Fruit fly (Drosophila melanogaster): ENCODE results near the gene CG7702.

CG7702 gene

DNA sequence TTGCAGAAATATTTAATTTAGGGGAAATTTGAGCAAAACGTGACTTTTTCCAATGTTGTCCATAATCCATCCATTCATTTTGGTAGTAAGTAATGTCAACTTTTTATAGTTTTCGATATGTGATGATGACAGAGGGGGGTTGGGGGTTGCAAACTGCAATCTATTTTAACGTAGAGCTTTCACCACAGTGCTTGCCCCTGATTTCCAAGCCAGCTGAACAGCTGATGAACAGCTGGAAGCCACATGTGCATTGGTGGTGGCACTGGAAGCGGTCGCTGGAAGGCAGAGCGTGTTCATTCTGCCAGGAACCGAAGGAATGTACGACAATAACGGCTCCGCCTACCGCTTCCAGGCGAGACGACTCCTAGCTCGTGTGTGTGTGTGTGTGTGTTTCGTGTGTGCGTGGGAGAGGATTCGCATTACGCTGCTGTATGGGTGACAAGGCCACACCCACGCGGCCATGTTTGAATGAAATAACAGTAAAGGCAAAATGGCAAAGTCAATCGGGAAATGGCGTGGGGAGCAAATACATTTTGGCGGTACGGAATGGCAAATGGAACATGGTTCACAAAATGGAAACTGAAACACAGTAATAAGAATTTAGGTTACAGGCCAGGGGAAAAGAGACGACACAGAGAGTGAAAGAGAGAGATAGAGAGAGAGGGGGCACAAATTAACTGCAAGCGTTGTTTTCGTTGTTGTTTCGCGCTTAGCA, 29.8 kb downstream of the CG7702 start:
- TF ChIP-seq usp (GFP tag; optimal IDR thresholded peaks at IDR 0.05) (no peak), EcR (GFP tag; optimal IDR thresholded peaks at IDR 0.05) (no peak), pan (optimal IDR thresholded peaks at IDR 0.05) (no peak), psq (optimal IDR thresholded peaks at IDR 0.05) (no peak), CG8478 (optimal IDR thresholded peaks at IDR 0.05) (no peak), Dll (optimal IDR thresholded peaks at IDR 0.05) (no peak)

DNA sequence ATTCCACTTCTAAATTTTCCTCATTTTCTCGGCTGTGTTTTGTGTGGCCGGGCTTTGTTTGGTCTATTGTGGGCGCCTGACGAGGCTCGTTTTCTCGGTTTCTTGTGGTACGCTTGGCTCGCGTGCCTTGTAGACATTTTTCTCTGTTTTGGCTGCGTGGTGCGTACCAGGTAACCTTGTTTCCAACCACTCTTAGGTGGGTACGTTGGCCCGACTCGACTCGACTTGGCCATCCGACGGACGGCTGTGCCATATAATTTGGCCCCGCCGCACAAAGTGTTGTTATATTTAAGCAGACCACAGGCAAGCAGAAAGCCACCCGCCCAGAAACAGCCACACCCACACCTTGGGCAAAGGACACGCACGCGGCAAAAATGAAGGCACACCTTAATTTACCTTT, 34.3 kb downstream of the CG7702 start:
- TF ChIP-seq psq (optimal IDR thresholded peaks at IDR 0.05) (no peak), CG8478 (optimal IDR thresholded peaks at IDR 0.05) (no peak), usp (GFP tag; optimal IDR thresholded peaks at IDR 0.05) (no peak), EcR (GFP tag; optimal IDR thresholded peaks at IDR 0.05) (no peak), pan (optimal IDR thresholded peaks at IDR 0.05) (no peak), Dll (optimal IDR thresholded peaks at IDR 0.05) (no peak)

DNA sequence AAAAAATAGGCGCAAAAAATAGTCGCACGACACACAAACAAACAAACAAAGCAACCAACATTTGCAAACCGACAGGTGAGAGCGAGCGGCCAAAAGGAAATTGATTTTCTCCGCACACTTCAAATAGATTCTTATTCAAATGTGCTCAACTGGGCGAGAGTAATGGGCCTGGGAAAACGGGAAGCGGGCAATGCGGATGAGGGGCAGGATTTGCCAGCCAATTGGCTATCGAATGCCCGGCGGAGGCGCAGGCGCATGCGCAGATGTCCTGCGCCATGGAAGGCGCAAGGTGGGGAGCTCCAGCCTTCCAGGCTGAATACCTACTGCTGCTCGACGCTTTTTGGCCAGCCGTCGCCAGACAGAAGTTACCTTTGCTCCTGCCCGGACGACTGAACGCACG, 36.0 kb downstream of the CG7702 start, which contains the start of the genes ChAT and VAChT:
TSS of gene ChAT (plus strand) at position 352 of the 400 bp plus-strand sequence.
TSS of gene VAChT (plus strand) at position 352 of the 400 bp plus-strand sequence.
- TF ChIP-seq usp (GFP tag; optimal IDR thresholded peaks at IDR 0.05) (no peak), CG8478 (optimal IDR thresholded peaks at IDR 0.05) (no peak), Dll (optimal IDR thresholded peaks at IDR 0.05) (no peak), pan (optimal IDR thresholded peaks at IDR 0.05) (no peak), psq (optimal IDR thresholded peaks at IDR 0.05) (no peak), EcR (GFP tag; optimal IDR thresholded peaks at IDR 0.05) (no peak)

dm6 chr3R:18706289-18706688, 37.1 kb downstream of the CG7702 start:
- no peak for TF ChIP-seq psq (optimal IDR thresholded peaks at IDR 0.05)
- no peak for TF ChIP-seq Dll (optimal IDR thresholded peaks at IDR 0.05)
- TF ChIP-seq pan (optimal IDR thresholded peaks at IDR 0.05) = no peak
- no peak for TF ChIP-seq CG8478 (optimal IDR thresholded peaks at IDR 0.05)
- TF ChIP-seq usp (GFP tag; optimal IDR thresholded peaks at IDR 0.05) = no peak
- no peak for TF ChIP-seq EcR (GFP tag; optimal IDR thresholded peaks at IDR 0.05)

- TF ChIP-seq pan (optimal IDR thresholded peaks at IDR 0.05) = no peak
- no peak for TF ChIP-seq EcR (GFP tag; optimal IDR thresholded peaks at IDR 0.05)
- TF ChIP-seq Dll (optimal IDR thresholded peaks at IDR 0.05) = no peak
- TF ChIP-seq psq (optimal IDR thresholded peaks at IDR 0.05) = no peak
- no peak for TF ChIP-seq usp (GFP tag; optimal IDR thresholded peaks at IDR 0.05)
- TF ChIP-seq CG8478 (optimal IDR thresholded peaks at IDR 0.05) = no peak
These were observed 38.3 kb downstream of the CG7702 start for dm6 chr3R:18707492-18707891.

DNA sequence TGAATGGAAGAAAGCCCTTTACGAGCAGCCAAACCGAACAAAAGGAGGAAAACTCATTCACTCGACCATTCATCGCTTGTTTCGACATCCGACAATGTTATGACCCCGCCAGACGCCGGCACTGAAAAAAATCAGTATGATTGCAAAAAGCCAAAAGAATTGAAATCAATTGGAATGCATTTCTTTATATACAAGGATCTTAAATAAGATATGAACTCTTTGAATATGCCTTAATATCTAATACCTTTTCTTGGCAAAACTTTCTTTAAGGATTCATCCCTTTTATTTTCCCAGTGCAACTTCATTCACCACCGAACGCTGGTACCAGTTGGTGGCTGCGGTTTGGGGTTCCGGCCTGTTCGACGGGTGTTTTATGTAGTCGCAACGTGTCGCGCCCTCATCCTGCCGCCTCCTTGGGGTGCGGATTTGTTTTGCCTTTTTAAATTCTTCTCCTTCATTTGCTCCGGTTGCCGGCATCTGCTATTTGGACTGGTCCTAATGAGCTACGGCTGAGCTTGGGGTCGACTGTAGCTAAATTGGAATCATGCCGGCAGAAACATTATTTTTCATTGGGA, 50.7 kb downstream of the CG7702 start:
- TF ChIP-seq CG8478 (optimal IDR thresholded peaks at IDR 0.05) (no peak), pan (optimal IDR thresholded peaks at IDR 0.05) (no peak), Dll (optimal IDR thresholded peaks at IDR 0.05) (no peak), EcR (GFP tag; optimal IDR thresholded peaks at IDR 0.05) (no peak), psq (optimal IDR thresholded peaks at IDR 0.05) (no peak), usp (GFP tag; optimal IDR thresholded peaks at IDR 0.05) (no peak)

dm6 chr3R:18721368-18721767, 52.2 kb downstream of the CG7702 start:
- TF ChIP-seq EcR (GFP tag; optimal IDR thresholded peaks at IDR 0.05) (no peak), psq (optimal IDR thresholded peaks at IDR 0.05) (no peak), CG8478 (optimal IDR thresholded peaks at IDR 0.05) (no peak), pan (optimal IDR thresholded peaks at IDR 0.05) (no peak), Dll (optimal IDR thresholded peaks at IDR 0.05) (no peak)

DNA sequence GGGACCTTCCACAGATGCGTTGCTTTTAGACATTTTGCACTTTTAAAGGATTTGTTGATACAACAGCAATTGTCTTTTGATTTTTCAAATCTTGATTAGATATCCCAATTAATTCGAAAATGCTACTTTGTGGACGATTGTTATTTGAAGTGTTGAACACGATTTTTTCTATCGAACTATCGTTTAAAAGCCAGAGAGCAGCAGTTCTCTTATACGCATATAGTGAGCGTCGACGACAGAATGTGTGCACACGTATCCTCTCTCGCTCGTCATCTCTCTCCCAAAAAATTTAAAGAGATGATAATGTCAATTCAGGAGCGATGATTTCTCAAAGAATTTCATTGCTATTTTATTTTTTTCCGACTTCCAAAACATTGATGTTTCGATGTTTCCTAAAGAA, 53.3 kb downstream of the CG7702 start, which contains the start of gene CG34283:
TSS of gene CG34283 (minus strand) at position 101 of the 400 bp plus-strand sequence.
- TF ChIP-seq Dll (optimal IDR thresholded peaks at IDR 0.05) (no peak), usp (GFP tag; optimal IDR thresholded peaks at IDR 0.05) (no peak), EcR (GFP tag; optimal IDR thresholded peaks at IDR 0.05) (no peak), psq (optimal IDR thresholded peaks at IDR 0.05) (no peak)

Data from whole organism.